Fruit fly (Drosophila melanogaster) whole organism, adult: ENCODE measurements around the gene mwh.

Experiments used
- CG11617 ChIP-seq: fragments of 200-800 bp; sonication (Bioruptor generic); optimal IDR thresholded peaks from 2 replicates; lab custom pipeline; 2017; ENCODE audit warnings: mild to moderate bottlenecking, missing biosample characterization, missing genetic modification reagents, missing genetic modification characterization
- CG12768 ChIP-seq: fragments of 200-800 bp; sonication (Bioruptor generic); optimal IDR thresholded peaks from 2 replicates; lab custom pipeline; 2017; ENCODE audit warnings: missing biosample characterization, missing genetic modification characterization, mild to moderate bottlenecking, moderate library complexity, missing genetic modification reagents
- CG14711 ChIP-seq: fragments of 200-800 bp; sonication (Bioruptor generic); optimal IDR thresholded peaks from 2 replicates; lab custom pipeline; 2018; ENCODE audit warnings: missing biosample characterization, mild to moderate bottlenecking, missing genetic modification characterization, moderate library complexity
- CG1620 ChIP-seq: fragments of 200-800 bp; sonication (Bioruptor generic); optimal IDR thresholded peaks from 2 replicates; lab custom pipeline; 2016; ENCODE audit warnings: missing biosample characterization, missing genetic modification characterization
- CG33017 ChIP-seq: fragments of 200-800 bp; sonication (Bioruptor generic); optimal IDR thresholded peaks from 2 replicates; lab custom pipeline; 2018; ENCODE audit warnings: missing biosample characterization, mild to moderate bottlenecking, missing genetic modification characterization, moderate library complexity
- CG5204 ChIP-seq: fragments of 200-800 bp; sonication (Bioruptor generic); optimal IDR thresholded peaks from 2 replicates; lab custom pipeline; 2016; ENCODE audit warnings: missing biosample characterization, missing genetic modification characterization
- CG7045 ChIP-seq: fragments of 200-800 bp; sonication (Bioruptor generic); optimal IDR thresholded peaks from 2 replicates; lab custom pipeline; 2017; ENCODE audit warnings: missing biosample characterization, mild to moderate bottlenecking, missing genetic modification characterization
- CG7101 ChIP-seq: fragments of 200-800 bp; sonication (Bioruptor generic); optimal IDR thresholded peaks from 2 replicates; lab custom pipeline; 2018; ENCODE audit warnings: missing biosample characterization, mild to moderate bottlenecking, missing genetic modification characterization, moderate library complexity
- Clk ChIP-seq: fragments of 200-800 bp; sonication (Bioruptor generic); optimal IDR thresholded peaks from 2 replicates; lab custom pipeline; 2017; ENCODE audit warnings: missing biosample characterization, missing genetic modification characterization
- Crg-1 ChIP-seq: fragments of 200-800 bp; sonication (Bioruptor generic); optimal IDR thresholded peaks from 2 replicates; lab custom pipeline; 2016; ENCODE audit warnings: missing biosample characterization, missing genetic modification characterization
- Hr96 ChIP-seq: fragments of 200-800 bp; sonication (Bioruptor generic); optimal IDR thresholded peaks from 2 replicates; lab custom pipeline; 2016; ENCODE audit warnings: missing biosample characterization, missing genetic modification characterization
- Mnt ChIP-seq: fragments of 200-800 bp; sonication (Bioruptor generic); optimal IDR thresholded peaks from 2 replicates; lab custom pipeline; 2016; ENCODE audit warnings: missing biosample characterization, mild to moderate bottlenecking, missing genetic modification characterization
- bab1 ChIP-seq: fragments of 200-800 bp; sonication (Bioruptor generic); optimal IDR thresholded peaks from 3 replicates; lab custom pipeline; 2019; ENCODE audit warnings: missing biosample characterization, mild to moderate bottlenecking, missing genetic modification characterization, moderate library complexity
- cic ChIP-seq: fragments of 200-800 bp; sonication (Bioruptor generic); optimal IDR thresholded peaks from 2 replicates; lab custom pipeline; 2017; ENCODE audit warnings: missing biosample characterization, mild to moderate bottlenecking, missing genetic modification characterization, moderate library complexity
- cnc ChIP-seq, 2 experiments: fragments of >200 bp; optimal IDR thresholded peaks; 2 replicates each; lab custom pipeline; 2017
- kay ChIP-seq: fragments of 200-800 bp; sonication (Bioruptor generic); peaks from one replicate; lab custom pipeline; 2016; ENCODE audit warnings: missing biosample characterization, missing genetic modification characterization, borderline replicate concordance
- ovo ChIP-seq: fragments of 200-800 bp; sonication (Bioruptor generic); optimal IDR thresholded peaks from 2 replicates; lab custom pipeline; 2016; ENCODE audit warnings: missing biosample characterization, missing genetic modification characterization
- pad ChIP-seq: fragments of 200-800 bp; sonication (Bioruptor generic); optimal IDR thresholded peaks from 3 replicates; lab custom pipeline; 2017; ENCODE audit warnings: missing biosample characterization, missing genetic modification characterization, mild to moderate bottlenecking, moderate library complexity, missing genetic modification reagents
- tj ChIP-seq: fragments of 200-800 bp; sonication (Bioruptor generic); optimal IDR thresholded peaks from 3 replicates; lab custom pipeline; 2017; ENCODE audit warnings: missing biosample characterization, mild to moderate bottlenecking, missing genetic modification characterization, moderate library complexity
- toe ChIP-seq: fragments of 200-800 bp; sonication (Bioruptor generic); optimal IDR thresholded peaks from 2 replicates; lab custom pipeline; 2016; ENCODE audit warnings: missing biosample characterization, missing genetic modification characterization

Gene mwh

dm6 chr3L:1178115-1178583, 22.4 kb upstream of the mwh start:
- peak; percentile 1 for TF ChIP-seq CG11617 (GFP tag; lab: Kevin White, UChicago)
- TF ChIP-seq Clk (GFP tag; lab: Kevin White, UChicago) = no peak
- TF ChIP-seq pad (GFP tag; lab: Kevin White, UChicago) = peak; percentile 97
- no peak for TF ChIP-seq cic (GFP tag; lab: Kevin White, UChicago)
- no peak for TF ChIP-seq Mnt
- no peak for TF ChIP-seq CG33017 (tag; lab: Kevin White, UChicago)
- TF ChIP-seq tj (GFP tag; lab: Kevin White, UChicago) = peak; percentile 10

dm6 chr3L:1183467-1183866, 17.1 kb upstream of the mwh start:
- TF ChIP-seq Clk (GFP tag; lab: Kevin White, UChicago) = no peak

- TF ChIP-seq CG5204 = no peak
- peak; percentile 36 for TF ChIP-seq Hr96 (GFP tag; lab: Kevin White, UChicago)
- TF ChIP-seq kay = peak; percentile 93
- peak; percentile 12 for TF ChIP-seq CG33017 (tag; lab: Kevin White, UChicago)
- TF ChIP-seq CG7101 (tag; lab: Kevin White, UChicago) = peak; percentile 3
- no peak for TF ChIP-seq Clk (GFP tag; lab: Kevin White, UChicago)
- TF ChIP-seq tj (GFP tag; lab: Kevin White, UChicago) = peak; percentile 10
- TF ChIP-seq cic (GFP tag; lab: Kevin White, UChicago) = peak; percentile 53
- TF ChIP-seq CG12768 (GFP tag; lab: Kevin White, UChicago) = peak; percentile 59
- no peak for TF ChIP-seq Crg-1
- TF ChIP-seq Mnt = peak; percentile 87
- no peak for TF ChIP-seq ovo
Observed at dm6 chr3L:1188936-1189659, 11.5 kb upstream of the mwh start, which contains the start of gene CG13912. Gene CG13912, plus strand, starts transcription at chr3L:1189588.

DNA sequence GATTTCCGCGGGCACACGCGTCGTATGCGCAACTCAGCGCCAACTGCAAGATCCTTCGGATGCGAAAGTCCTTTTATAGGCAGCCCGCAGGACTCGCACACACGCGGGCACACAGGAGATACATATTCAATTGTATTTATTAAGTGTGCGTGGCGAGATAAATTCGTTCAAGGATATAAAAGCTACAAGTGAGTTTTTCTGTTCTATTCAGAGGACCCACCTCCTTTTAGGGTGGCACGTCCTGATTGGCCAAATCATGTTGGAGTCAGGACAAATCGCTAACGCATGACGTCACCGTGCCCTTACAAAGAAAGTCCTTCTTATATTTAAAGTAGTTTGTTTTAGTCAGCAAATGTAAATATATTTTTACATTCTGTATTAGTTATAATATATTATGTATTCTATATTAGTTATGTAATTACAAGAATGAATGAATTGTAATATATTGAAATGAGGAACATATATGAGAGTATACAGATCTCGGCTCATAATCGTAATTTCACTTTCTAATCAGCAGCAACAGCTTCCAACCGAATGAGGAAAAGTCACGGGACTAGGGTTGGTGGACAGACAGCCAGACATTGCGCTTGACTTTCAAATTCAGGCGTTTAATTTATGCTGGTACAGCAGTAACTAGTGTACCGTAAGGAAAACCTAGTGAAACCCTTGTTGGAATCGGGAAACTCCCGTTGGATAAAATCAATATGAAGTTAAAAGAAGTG, 7.3 kb upstream of the mwh start, which contains the start of gene Trhn:
Trhn (minus strand) TSS at position 51 of the 722 bp plus-strand sequence.
- TF ChIP-seq cic (GFP tag; lab: Kevin White, UChicago) (no peak), ovo (no peak), tj (GFP tag; lab: Kevin White, UChicago) (no peak), Hr96 (GFP tag; lab: Kevin White, UChicago) (no peak), kay (no peak), bab1 (GFP tag; lab: Kevin White, UChicago) (no peak), toe (GFP tag; lab: Kevin White, UChicago) (no peak), CG14711 (tag; lab: Kevin White, UChicago) (no peak)

dm6 chr3L:1195202-1195601, 5.4 kb upstream of the mwh start, which contains the start of gene LysX:
Gene LysX, minus strand, starts transcription at chr3L:1195302.
- TF ChIP-seq CG11617 (GFP tag; lab: Kevin White, UChicago) (no peak), Hr96 (GFP tag; lab: Kevin White, UChicago) (no peak), kay (no peak), pad (GFP tag; lab: Kevin White, UChicago) (no peak), CG14711 (tag; lab: Kevin White, UChicago) (no peak), Crg-1 (no peak), bab1 (GFP tag; lab: Kevin White, UChicago) (no peak), cic (GFP tag; lab: Kevin White, UChicago) (no peak), CG1620 (GFP tag; lab: Kevin White, UChicago) (no peak), cnc (optimal IDR thresholded peaks at IDR 0.05; lab: Kevin White, UChicago) (no peak), CG12768 (GFP tag; lab: Kevin White, UChicago) (no peak), Mnt (no peak), CG7045 (GFP tag; lab: Kevin White, UChicago) (no peak), toe (GFP tag; lab: Kevin White, UChicago) (no peak), CG33017 (tag; lab: Kevin White, UChicago) (no peak)

DNA sequence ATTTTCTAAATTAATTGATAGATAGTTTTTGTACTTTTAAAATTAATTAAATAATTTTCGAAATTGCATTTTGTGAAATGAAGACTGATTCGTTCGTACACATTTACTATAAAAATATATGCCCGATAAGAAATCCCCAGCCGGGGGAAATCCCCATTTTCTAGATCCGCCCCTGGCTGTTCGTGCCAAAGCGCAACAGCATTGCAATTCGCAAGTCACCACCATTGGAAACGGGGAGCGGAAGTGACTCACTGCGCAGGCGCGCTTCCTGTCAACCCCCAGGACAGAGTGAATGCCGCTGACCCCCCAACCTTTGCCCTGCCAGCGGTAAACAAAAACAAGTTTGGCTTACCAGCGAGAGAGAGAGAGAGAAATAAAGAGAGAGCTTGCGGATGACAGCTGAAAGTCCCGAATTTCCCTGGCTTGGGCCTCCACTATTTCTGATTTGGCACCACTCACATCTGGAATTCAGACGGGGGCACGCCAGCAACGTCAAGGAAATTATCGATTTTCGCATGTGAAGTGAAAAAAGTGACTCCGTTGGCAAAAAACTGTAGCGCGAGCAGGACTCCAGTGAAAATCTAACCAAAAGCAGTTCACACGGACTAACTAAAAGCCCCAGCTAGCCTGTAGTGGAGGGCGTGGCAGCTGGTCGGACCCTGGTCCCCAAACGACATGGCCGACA, 4.6 kb upstream of the mwh start, which contains the start of gene Aplip1:
Aplip1 (plus strand) TSS at position 450 of the 685 bp plus-strand sequence.
- TF ChIP-seq Clk (GFP tag; lab: Kevin White, UChicago) (no peak), toe (GFP tag; lab: Kevin White, UChicago) (peak; percentile 28), CG5204 (no peak)
